Worm (Caenorhabditis elegans) whole organism, mixed stage, embryonic: ENCODE measurements around the gene Y39G8B.2.

Experiments
- M03D4.4 ChIP-seq: sonication (generic microtip); optimal IDR thresholded peaks from 2 replicates; lab custom pipeline; 2017; ENCODE audit warnings: mild to moderate bottlenecking, missing genetic modification characterization, missing compliant biosample characterization
- bed-3 ChIP-seq: fragments of 200-800 bp; sonication (Bioruptor generic); optimal IDR thresholded peaks from 3 replicates; lab custom pipeline; 2018; ENCODE audit warnings: mild to moderate bottlenecking, missing genetic modification characterization, moderate library complexity, missing compliant biosample characterization
- blmp-1 ChIP-seq: fragments of 150-350 bp; optimal IDR thresholded peaks from 2 replicates; lab custom pipeline; 2014; ENCODE audit warnings: missing biosample characterization, missing genetic modification characterization
- ceh-39 ChIP-seq: fragments of 150-350 bp; optimal IDR thresholded peaks from 2 replicates; lab custom pipeline; 2014; ENCODE audit warnings: missing biosample characterization, missing genetic modification characterization
- ceh-43 ChIP-seq: fragments of 200-800 bp; sonication (Bioruptor generic); optimal IDR thresholded peaks from 2 replicates; lab custom pipeline; 2018; ENCODE audit warnings: mild to moderate bottlenecking, missing genetic modification characterization, moderate library complexity, missing compliant biosample characterization
- ceh-83 ChIP-seq: fragments of 200-800 bp; sonication (Bioruptor generic); optimal IDR thresholded peaks from 2 replicates; lab custom pipeline; 2018; ENCODE audit warnings: mild to moderate bottlenecking, missing genetic modification characterization, missing compliant biosample characterization
- ces-1 ChIP-seq: fragments of 150-350 bp; optimal IDR thresholded peaks from 2 replicates; lab custom pipeline; 2014; ENCODE audit warnings: missing biosample characterization, missing genetic modification reagents, missing genetic modification characterization
- cnd-1 ChIP-seq: fragments of 200-800 bp; sonication (Bioruptor generic); optimal IDR thresholded peaks from 2 replicates; lab custom pipeline; 2018; ENCODE audit warnings: mild to moderate bottlenecking, missing genetic modification characterization, missing compliant biosample characterization
- drap-1 ChIP-seq: fragments of 200-800 bp; sonication (Bioruptor generic); optimal IDR thresholded peaks from 3 replicates; lab custom pipeline; 2018; ENCODE audit warnings: mild to moderate bottlenecking, missing genetic modification characterization, missing compliant biosample characterization
- elt-1 ChIP-seq: sonication (generic microtip); optimal IDR thresholded peaks from 2 replicates; lab custom pipeline; 2017; ENCODE audit warnings: missing genetic modification characterization, mild to moderate bottlenecking, missing compliant biosample characterization, antibody characterized with exemption, moderate library complexity, borderline replicate concordance; ENCODE audit not compliant: insufficient read depth
- elt-3 ChIP-seq: fragments of 150-350 bp; optimal IDR thresholded peaks from 2 replicates; lab custom pipeline; 2014; ENCODE audit warnings: missing biosample characterization, missing genetic modification characterization
- flh-1 ChIP-seq: fragments of 200-800 bp; sonication (Bioruptor generic); optimal IDR thresholded peaks from 2 replicates; lab custom pipeline; 2018; ENCODE audit warnings: mild to moderate bottlenecking, missing genetic modification characterization, moderate library complexity, missing compliant biosample characterization
- ham-2 ChIP-seq: fragments of 200-800 bp; sonication (Bioruptor generic); optimal IDR thresholded peaks from 2 replicates; lab custom pipeline; 2018; ENCODE audit warnings: mild to moderate bottlenecking, missing genetic modification characterization, missing compliant biosample characterization
- hlh-1 ChIP-seq: fragments of 150-350 bp; optimal IDR thresholded peaks from 2 replicates; lab custom pipeline; 2014; ENCODE audit warnings: missing biosample characterization, missing genetic modification reagents, missing genetic modification characterization
- lin-13 ChIP-seq: fragments of 150-350 bp; optimal IDR thresholded peaks from 2 replicates; lab custom pipeline; 2014; ENCODE audit warnings: missing biosample characterization, missing genetic modification characterization
- lin-32 ChIP-seq: fragments of 200-800 bp; sonication (Bioruptor generic); optimal IDR thresholded peaks from 2 replicates; lab custom pipeline; 2018; ENCODE audit warnings: mild to moderate bottlenecking, missing genetic modification characterization, missing compliant biosample characterization
- lsy-2 ChIP-seq: fragments of 150-350 bp; optimal IDR thresholded peaks from 2 replicates; lab custom pipeline; 2014; ENCODE audit warnings: missing biosample characterization, missing genetic modification characterization
- mab-5 ChIP-seq: fragments of 150-350 bp; optimal IDR thresholded peaks from 2 replicates; lab custom pipeline; 2014; ENCODE audit warnings: missing biosample characterization, missing genetic modification characterization
- mep-1 ChIP-seq: fragments of 150-350 bp; optimal IDR thresholded peaks from 2 replicates; lab custom pipeline; 2017; ENCODE audit warnings: missing biosample characterization, missing genetic modification reagents, missing genetic modification characterization, inconsistent platforms
- mls-2 ChIP-seq: sonication (generic microtip); optimal IDR thresholded peaks from 2 replicates; lab custom pipeline; 2016; ENCODE audit warnings: mild to moderate bottlenecking, missing genetic modification characterization, moderate library complexity, missing compliant biosample characterization
- nhr-2 ChIP-seq: fragments of 150-350 bp; optimal IDR thresholded peaks from 2 replicates; lab custom pipeline; 2014; ENCODE audit warnings: missing biosample characterization, missing genetic modification characterization
- nhr-237 ChIP-seq: fragments of 150-350 bp; optimal IDR thresholded peaks from 2 replicates; lab custom pipeline; 2014; ENCODE audit warnings: missing biosample characterization, missing genetic modification characterization
- nhr-28 ChIP-seq: fragments of 150-350 bp; optimal IDR thresholded peaks from 2 replicates; lab custom pipeline; 2014; ENCODE audit warnings: missing biosample characterization, missing genetic modification characterization
- pha-4 ChIP-seq: fragments of 150-350 bp; optimal IDR thresholded peaks from 2 replicates; lab custom pipeline; 2018; ENCODE audit warnings: missing biosample characterization, missing genetic modification reagents, missing genetic modification characterization
- sem-2 ChIP-seq: fragments of 200-800 bp; sonication (Bioruptor generic); optimal IDR thresholded peaks from 2 replicates; lab custom pipeline; 2018; ENCODE audit warnings: mild to moderate bottlenecking, missing genetic modification characterization, missing compliant biosample characterization
- snpc-4 ChIP-seq: fragments of 150-350 bp; optimal IDR thresholded peaks from 2 replicates; lab custom pipeline; 2014; ENCODE audit warnings: missing biosample characterization, missing genetic modification characterization
- sptf-1 ChIP-seq: sonication (generic microtip); optimal IDR thresholded peaks from 2 replicates; lab custom pipeline; 2017; ENCODE audit warnings: mild to moderate bottlenecking, missing genetic modification characterization, moderate library complexity, missing compliant biosample characterization
- tbx-8 ChIP-seq: fragments of 200-800 bp; sonication (Bioruptor generic); optimal IDR thresholded peaks from 2 replicates; lab custom pipeline; 2018; ENCODE audit warnings: mild to moderate bottlenecking, missing genetic modification characterization, moderate library complexity, missing compliant biosample characterization
- unc-39 ChIP-seq: fragments of 150-350 bp; optimal IDR thresholded peaks from 2 replicates; lab custom pipeline; 2014; ENCODE audit warnings: missing biosample characterization, missing genetic modification characterization
- unc-62 ChIP-seq: fragments of 150-350 bp; optimal IDR thresholded peaks from 2 replicates; lab custom pipeline; 2014; ENCODE audit warnings: missing biosample characterization, missing genetic modification reagents, missing genetic modification characterization
- zip-8 ChIP-seq: fragments of 150-350 bp; optimal IDR thresholded peaks from 2 replicates; lab custom pipeline; 2014; ENCODE audit warnings: missing biosample characterization, missing genetic modification characterization

Gene Y39G8B.2

ce11 chrII:13939531-13939930 lies 36.5 kb downstream of the Y39G8B.2 start, which contains the start of gene W07G1.1:
Gene W07G1.1 (minus strand): TSS chrII:13939631.
- TF ChIP-seq bed-3 (GFP tag; lab: Kevin White, UChicago): no peak
- no peak for TF ChIP-seq nhr-28 (tag; lab: Kevin White, UChicago)
- no peak for TF ChIP-seq flh-1 (GFP tag; lab: Kevin White, UChicago)
- TF ChIP-seq cnd-1 (tag; lab: Kevin White, UChicago): no peak
- no peak for TF ChIP-seq ceh-43 (GFP tag; lab: Kevin White, UChicago)
- no peak for TF ChIP-seq mls-2 (tag; lab: Kevin White, UChicago)
- no peak for TF ChIP-seq nhr-2 (tag; lab: Kevin White, UChicago)
- no peak for TF ChIP-seq mab-5 (tag; lab: Kevin White, UChicago)
- TF ChIP-seq blmp-1: no peak
- no peak for TF ChIP-seq M03D4.4 (tag; lab: Kevin White, UChicago)
- TF ChIP-seq unc-39 (tag; lab: Kevin White, UChicago): no peak
- no peak for TF ChIP-seq elt-1 (tag; lab: Kevin White, UChicago)
- TF ChIP-seq elt-3 (tag; lab: Kevin White, UChicago): no peak
- no peak for TF ChIP-seq mep-1 (tag; lab: Kevin White, UChicago)
- TF ChIP-seq snpc-4: no peak
- TF ChIP-seq sptf-1 (tag; lab: Kevin White, UChicago): no peak
- no peak for TF ChIP-seq lsy-2 (tag; lab: Kevin White, UChicago)
- no peak for TF ChIP-seq ceh-39 (tag; lab: Kevin White, UChicago)
- TF ChIP-seq nhr-237 (tag; lab: Kevin White, UChicago): no peak
- TF ChIP-seq, all 35 proteins: peak for 0

- TF ChIP-seq unc-39 (tag; lab: Kevin White, UChicago): no peak
- TF ChIP-seq ham-2: no peak
- TF ChIP-seq zip-8 (tag; lab: Kevin White, UChicago): no peak
- TF ChIP-seq lin-13: no peak
- no peak for TF ChIP-seq nhr-28 (tag; lab: Kevin White, UChicago)
- no peak for TF ChIP-seq nhr-2 (tag; lab: Kevin White, UChicago)
- TF ChIP-seq hlh-1 (tag; lab: Kevin White, UChicago): no peak
These were observed 37.7 kb downstream of the Y39G8B.2 start for ce11 chrII:13938290-13938689.

ce11 chrII:13935907-13936306 lies 40.1 kb downstream of the Y39G8B.2 start:
- TF ChIP-seq sptf-1 (tag; lab: Kevin White, UChicago) (no peak), sem-2 (GFP tag; lab: Kevin White, UChicago) (no peak), nhr-2 (tag; lab: Kevin White, UChicago) (no peak), tbx-8 (GFP tag; lab: Kevin White, UChicago) (no peak), ham-2 (no peak), zip-8 (tag; lab: Kevin White, UChicago) (no peak), pha-4 (tag; lab: Kevin White, UChicago) (no peak), elt-1 (tag; lab: Kevin White, UChicago) (no peak), ces-1 (GFP tag; lab: Kevin White, UChicago) (no peak), M03D4.4 (tag; lab: Kevin White, UChicago) (no peak)

DNA sequence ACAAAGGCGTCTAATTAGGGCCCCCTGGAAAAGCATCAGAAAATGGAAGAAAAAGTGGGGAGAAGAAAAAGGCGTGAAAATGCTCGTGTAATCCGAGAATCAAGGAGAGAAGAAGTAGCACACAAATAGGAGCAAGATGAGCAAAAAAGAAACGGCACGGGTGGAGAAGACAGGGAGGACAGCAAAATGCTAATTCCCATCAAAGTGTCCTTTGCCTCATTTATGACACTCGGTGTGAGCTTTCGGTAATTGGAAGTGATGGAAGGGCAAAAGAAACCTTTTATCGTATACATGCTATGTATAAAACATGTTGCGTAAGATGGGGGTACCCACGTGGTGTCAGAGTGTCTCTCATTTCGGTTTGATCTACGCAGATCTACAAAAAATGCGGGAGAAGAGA lies 42.5 kb downstream of the Y39G8B.2 start:
- TF ChIP-seq mep-1 (tag; lab: Kevin White, UChicago) (no peak), mls-2 (tag; lab: Kevin White, UChicago) (peak; percentile 4), cnd-1 (tag; lab: Kevin White, UChicago) (no peak)

DNA sequence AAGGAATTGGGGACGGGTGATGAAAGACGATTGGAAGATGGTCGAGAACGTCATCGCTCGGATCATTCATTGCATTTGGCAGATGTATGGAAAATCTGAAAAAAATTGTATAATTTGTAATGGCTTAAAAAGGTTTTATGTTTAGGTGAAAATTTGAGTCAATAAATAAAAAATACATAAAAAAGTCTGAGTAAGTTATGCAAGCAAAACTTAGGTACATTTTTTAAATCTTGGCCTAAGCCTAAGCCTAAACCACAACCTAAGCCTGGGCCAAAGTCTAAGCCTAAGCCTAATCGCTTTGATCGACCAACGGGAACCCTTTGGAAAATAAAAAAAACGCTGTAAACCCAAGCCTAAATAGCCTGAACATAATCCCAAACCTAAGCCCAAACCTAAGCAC lies 44.1 kb downstream of the Y39G8B.2 start, which contains the start of gene hot-3:
Gene hot-3 (minus strand): TSS at position 101 of the 400 bp plus-strand sequence.
- TF ChIP-seq mab-5 (tag; lab: Kevin White, UChicago): no peak
- TF ChIP-seq nhr-28 (tag; lab: Kevin White, UChicago): no peak
- no peak for TF ChIP-seq lin-32 (GFP tag; lab: Kevin White, UChicago)
- TF ChIP-seq, all 35 proteins: peak for 0

DNA sequence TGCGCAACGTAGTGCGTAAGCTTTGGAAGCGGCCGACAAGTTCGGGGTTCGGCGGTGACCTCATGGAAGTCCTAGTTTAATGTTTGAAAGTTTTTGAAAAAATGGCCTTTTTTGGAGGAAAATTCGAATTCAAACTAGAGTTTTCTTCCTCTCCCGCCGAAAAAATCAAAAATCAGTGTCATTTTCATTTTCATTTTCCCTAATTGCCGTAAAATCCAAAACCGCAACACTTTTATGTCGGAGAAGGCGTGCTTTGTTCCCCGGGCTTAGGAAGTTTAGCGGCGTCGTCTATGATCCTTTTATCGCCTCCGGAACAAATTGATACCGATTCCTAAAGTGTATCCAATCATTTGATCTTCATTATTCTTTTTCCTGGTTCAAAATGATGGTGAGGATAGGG lies 51.1 kb downstream of the Y39G8B.2 start, which contains the start of gene mltn-5:
Gene mltn-5 (plus strand): TSS at position 301 of the 400 bp plus-strand sequence.
- TF ChIP-seq ceh-83 (no peak), cnd-1 (tag; lab: Kevin White, UChicago) (no peak), ceh-43 (GFP tag; lab: Kevin White, UChicago) (no peak), mab-5 (tag; lab: Kevin White, UChicago) (no peak), drap-1 (GFP tag; lab: Kevin White, UChicago) (no peak), zip-8 (tag; lab: Kevin White, UChicago) (no peak), unc-62 (no peak), ceh-39 (tag; lab: Kevin White, UChicago) (no peak)
